Worm (Caenorhabditis elegans): ENCODE results near the gene F02C9.2.

The F02C9.2 gene

ce11 chrV:3124912-3125311 is 8.6 kb upstream of the F02C9.2 start, which contains the start of gene Y73C8C.12:
Y73C8C.12 (plus strand) TSS chrV:3125212.
- TF ChIP-seq unc-62 (GFP tag; optimal IDR thresholded peaks at IDR 0.05) (no peak), nfyb-1 (GFP tag; IDR thresholded peaks at IDR 0.05) (no peak), repo-1 (tag; optimal IDR thresholded peaks at IDR 0.05) (no peak), ztf-28 (GFP tag; IDR thresholded peaks at IDR 0.05) (no peak), K11D2.4 (GFP tag; IDR thresholded peaks at IDR 0.05) (no peak), D2030.7 (GFP tag; IDR thresholded peaks at IDR 0.05) (no peak), mcd-1 (GFP tag; IDR thresholded peaks at IDR 0.05) (no peak), lir-1 (GFP tag; conservative IDR thresholded peaks at IDR 0.05) (no peak), Y53F4B.3 (GFP tag; IDR thresholded peaks at IDR 0.05) (no peak), B0336.3 (GFP tag; IDR thresholded peaks at IDR 0.05) (no peak), lin-40 (tag; optimal IDR thresholded peaks at IDR 0.05) (no peak), F49E8.2 (tag; optimal IDR thresholded peaks at IDR 0.05; ENCODE audit: insufficient read depth) (no peak), lsy-27 (tag; optimal IDR thresholded peaks at IDR 0.05; ENCODE audit: borderline replicate concordance, insufficient read depth) (no peak), him-1 (tag; optimal IDR thresholded peaks at IDR 0.05) (no peak), C17E4.6 (GFP tag; IDR thresholded peaks at IDR 0.05) (no peak), snpc-1.3 (tag; optimal IDR thresholded peaks at IDR 0.05; ENCODE audit: insufficient read depth) (no peak)

ce11 chrV:3127670-3128069 is 5.8 kb upstream of the F02C9.2 start, which contains the start of gene Y73C8C.10:
Y73C8C.10 (minus strand) TSS chrV:3127770.
- TF ChIP-seq ceh-79 (tag; optimal IDR thresholded peaks at IDR 0.05) (no peak), nhr-90 (tag; optimal IDR thresholded peaks at IDR 0.05) (no peak), ztf-25 (GFP tag; IDR thresholded peaks at IDR 0.05) (no peak), nhr-27 (tag; optimal IDR thresholded peaks at IDR 0.05) (no peak), cebp-1 (GFP tag; IDR thresholded peaks at IDR 0.05) (no peak), cebp-1 (tag; optimal IDR thresholded peaks at IDR 0.05) (no peak), C06A6.2 (GFP tag; conservative IDR thresholded peaks at IDR 0.05) (no peak), rec-8 (tag; optimal IDR thresholded peaks at IDR 0.05) (no peak), F39B2.1 (GFP tag; IDR thresholded peaks at IDR 0.05) (no peak), gei-17 (GFP tag; optimal IDR thresholded peaks at IDR 0.05) (no peak), attf-5 (GFP tag; optimal IDR thresholded peaks at IDR 0.05) (no peak), B0035.1 (tag; optimal IDR thresholded peaks at IDR 0.05) (no peak), F22D6.2 (tag; optimal IDR thresholded peaks at IDR 0.05) (no peak), madf-3 (GFP tag; IDR thresholded peaks at IDR 0.05) (no peak), efl-1 (GFP tag; optimal IDR thresholded peaks at IDR 0.05) (no peak), him-1 (tag; optimal IDR thresholded peaks at IDR 0.05) (no peak), lir-1 (GFP tag; conservative IDR thresholded peaks at IDR 0.05) (no peak), bed-2 (GFP tag; IDR thresholded peaks at IDR 0.05) (no peak), Y53F4B.3 (GFP tag; IDR thresholded peaks at IDR 0.05) (no peak), unc-62 (GFP tag; optimal IDR thresholded peaks at IDR 0.05) (no peak)

- TF ChIP-seq B0019.2 (GFP tag; conservative IDR thresholded peaks at IDR 0.05): no peak
- TF ChIP-seq xnd-1 (tag; optimal IDR thresholded peaks at IDR 0.05): no peak
- no peak for TF ChIP-seq F10E7.11 (tag; optimal IDR thresholded peaks at IDR 0.05)
- TF ChIP-seq Y79H2A.3 (GFP tag; conservative IDR thresholded peaks at IDR 0.05): no peak
- TF ChIP-seq lsy-27 (tag; optimal IDR thresholded peaks at IDR 0.05; ENCODE audit: borderline replicate concordance, insufficient read depth): no peak
- no peak for TF ChIP-seq ztf-22 (GFP tag; optimal IDR thresholded peaks at IDR 0.05)
- no peak for TF ChIP-seq attf-6 (GFP tag; IDR thresholded peaks at IDR 0.05)
- no peak for TF ChIP-seq madf-3 (GFP tag; IDR thresholded peaks at IDR 0.05)
- no peak for TF ChIP-seq nhr-27 (tag; optimal IDR thresholded peaks at IDR 0.05)
- TF ChIP-seq lin-40 (tag; optimal IDR thresholded peaks at IDR 0.05): no peak
- TF ChIP-seq madf-8 (GFP tag; conservative IDR thresholded peaks at IDR 0.05): no peak
- no peak for TF ChIP-seq ztf-3 (GFP tag; optimal IDR thresholded peaks at IDR 0.05)
- TF ChIP-seq Y95B8A.8 (GFP tag; IDR thresholded peaks at IDR 0.05): no peak
- no peak for TF ChIP-seq hlh-26 (GFP tag; conservative IDR thresholded peaks at IDR 0.05)
- TF ChIP-seq ceh-58 (GFP tag; IDR thresholded peaks at IDR 0.05): no peak
- no peak for TF ChIP-seq K12H6.12 (tag; optimal IDR thresholded peaks at IDR 0.05)
Measured at ce11 chrV:3128803-3129202, 4.7 kb upstream of the F02C9.2 start, which contains the start of gene tat-6. tat-6 (plus strand) TSS chrV:3129103.

Measured in whole organism, young adult.